Fruit fly (Drosophila melanogaster) whole organism, embryonic: Measurements from ENCODE around the gene Ptpmeg2.

Experiments used
- Abd-B ChIP-seq: fragments of 200-800 bp; sonication (Bioruptor generic); optimal IDR thresholded peaks from 2 replicates; lab custom pipeline; 2018; ENCODE audit warnings: missing biosample characterization, mild to moderate bottlenecking, missing genetic modification characterization, moderate library complexity
- Ada2b ChIP-seq: fragments of 200-800 bp; sonication (Bioruptor generic); IDR thresholded peaks from 2 replicates; pipeline ENCODE4 v1.3.6; 2022; ENCODE audit warnings: missing biosample characterization, missing genetic modification characterization
- Bteb2 ChIP-seq: fragments of 200-800 bp; sonication (Bioruptor generic); optimal IDR thresholded peaks from 2 replicates; lab custom pipeline; 2016; ENCODE audit warnings: missing biosample characterization, missing genetic modification characterization
- CG10321 ChIP-seq: fragments of 200-800 bp; sonication (Bioruptor generic); IDR thresholded peaks from 2 replicates; pipeline ENCODE4 v1.3.6; 2022; ENCODE audit warnings: missing biosample characterization, missing genetic modification characterization
- CG12659 ChIP-seq: fragments of 200-800 bp; sonication (Bioruptor generic); optimal IDR thresholded peaks from 3 replicates; lab custom pipeline; 2017; ENCODE audit warnings: mild to moderate bottlenecking, missing biosample characterization, missing genetic modification reagents, missing genetic modification characterization
- CG14050 ChIP-seq: fragments of 200-800 bp; sonication (Bioruptor generic); IDR thresholded peaks from 3 replicates; pipeline ENCODE4 v1.3.6; 2022; ENCODE audit warnings: missing biosample characterization, missing genetic modification characterization
- CG15269 ChIP-seq: fragments of 200-800 bp; sonication (Bioruptor generic); optimal IDR thresholded peaks from 2 replicates; lab custom pipeline; 2018; ENCODE audit warnings: missing biosample characterization, mild to moderate bottlenecking, missing genetic modification characterization, moderate library complexity
- CG15601 ChIP-seq: fragments of 200-800 bp; sonication (Bioruptor generic); optimal IDR thresholded peaks from 3 replicates; lab custom pipeline; 2019; ENCODE audit warnings: missing biosample characterization, mild to moderate bottlenecking, missing genetic modification characterization, moderate library complexity
- CG18476 ChIP-seq: fragments of 200-800 bp; sonication (Bioruptor generic); optimal IDR thresholded peaks from 2 replicates; lab custom pipeline; 2016; ENCODE audit warnings: missing biosample characterization, mild to moderate bottlenecking, missing genetic modification characterization
- CG2202 ChIP-seq: fragments of 200-800 bp; sonication (Bioruptor generic); optimal IDR thresholded peaks from 2 replicates; lab custom pipeline; 2018; ENCODE audit warnings: missing biosample characterization, mild to moderate bottlenecking, missing genetic modification characterization
- CG2889 ChIP-seq: fragments of 200-800 bp; sonication (Bioruptor generic); IDR thresholded peaks from 3 replicates; pipeline ENCODE4 v1.3.6; 2022; ENCODE audit warnings: missing biosample characterization, missing genetic modification characterization
- CG3065 ChIP-seq: fragments of 200-800 bp; sonication (Bioruptor generic); optimal IDR thresholded peaks from 2 replicates; lab custom pipeline; 2016; ENCODE audit warnings: missing biosample characterization, missing genetic modification characterization
- CG3281 ChIP-seq: fragments of 200-800 bp; sonication (Bioruptor generic); optimal IDR thresholded peaks from 3 replicates; lab custom pipeline; 2017; ENCODE audit warnings: missing biosample characterization, mild to moderate bottlenecking, missing genetic modification characterization
- CG33213 ChIP-seq: fragments of 200-800 bp; sonication (Bioruptor generic); optimal IDR thresholded peaks from 3 replicates; lab custom pipeline; 2016; ENCODE audit warnings: missing biosample characterization, missing genetic modification characterization
- CG34422 ChIP-seq: fragments of 200-800 bp; sonication (Bioruptor generic); IDR thresholded peaks from 3 replicates; pipeline ENCODE4 v1.3.6; 2022; ENCODE audit warnings: missing biosample characterization, missing genetic modification characterization
- CG3838 ChIP-seq: fragments of 200-800 bp; sonication (Bioruptor generic); optimal IDR thresholded peaks from 3 replicates; lab custom pipeline; 2016; ENCODE audit warnings: missing biosample characterization, missing genetic modification characterization
- CG6689 ChIP-seq: fragments of 200-800 bp; sonication (Bioruptor generic); IDR thresholded peaks from 2 replicates; pipeline ENCODE4 v1.3.6; 2022; ENCODE audit warnings: missing biosample characterization, missing genetic modification characterization
- CG7556 ChIP-seq: fragments of 200-800 bp; sonication (Bioruptor generic); optimal IDR thresholded peaks from 2 replicates; lab custom pipeline; 2017; ENCODE audit warnings: missing biosample characterization, mild to moderate bottlenecking, missing genetic modification characterization
- CG8359 ChIP-seq: fragments of 200-800 bp; sonication (Bioruptor generic); optimal IDR thresholded peaks from 2 replicates; lab custom pipeline; 2017; ENCODE audit warnings: missing biosample characterization, mild to moderate bottlenecking, missing genetic modification characterization, borderline replicate concordance
- D19A ChIP-seq: fragments of 200-800 bp; optimal IDR thresholded peaks from 3 replicates; lab custom pipeline; 2019; ENCODE audit warnings: missing biosample characterization, mild to moderate bottlenecking, missing genetic modification characterization, moderate library complexity
- D19B ChIP-seq: fragments of 200-800 bp; sonication (Bioruptor generic); optimal IDR thresholded peaks from 2 replicates; lab custom pipeline; 2017; ENCODE audit warnings: missing biosample characterization, mild to moderate bottlenecking, missing genetic modification characterization
- Dp ChIP-seq: fragments of 200-800 bp; sonication (Bioruptor generic); optimal IDR thresholded peaks from 2 replicates; lab custom pipeline; 2018; ENCODE audit warnings: missing biosample characterization, mild to moderate bottlenecking, missing genetic modification characterization, moderate library complexity
- E2f2 ChIP-seq: fragments of 200-800 bp; sonication (Bioruptor generic); IDR thresholded peaks from 2 replicates; pipeline ENCODE4 v1.3.6; 2022; ENCODE audit warnings: missing biosample characterization, missing genetic modification characterization
- Six4 ChIP-seq: fragments of 200-800 bp; sonication (Bioruptor generic); optimal IDR thresholded peaks from 2 replicates; lab custom pipeline; 2016; ENCODE audit warnings: missing biosample characterization, missing genetic modification characterization
- Spps ChIP-seq: fragments of 200-800 bp; sonication (Bioruptor generic); optimal IDR thresholded peaks from 2 replicates; lab custom pipeline; 2018; ENCODE audit warnings: missing biosample characterization, mild to moderate bottlenecking, missing genetic modification characterization
- Xbp1 ChIP-seq: fragments of 200-800 bp; sonication (Bioruptor generic); optimal IDR thresholded peaks from 3 replicates; lab custom pipeline; 2016; ENCODE audit warnings: missing biosample characterization, mild to moderate bottlenecking, missing genetic modification characterization
- amos ChIP-seq: fragments of 200-800 bp; sonication (Bioruptor generic); IDR thresholded peaks from 2 replicates; pipeline ENCODE4 v1.3.6; 2022; ENCODE audit warnings: missing biosample characterization, missing genetic modification characterization; ENCODE audit not compliant: partially characterized antibody
- bcd ChIP-seq: fragments of 200-800 bp; sonication (Bioruptor generic); optimal IDR thresholded peaks from 2 replicates; lab custom pipeline; 2017; ENCODE audit warnings: missing biosample characterization, mild to moderate bottlenecking, missing genetic modification characterization
- crc ChIP-seq: fragments of 200-800 bp; sonication (Bioruptor generic); optimal IDR thresholded peaks from 2 replicates; lab custom pipeline; 2016; ENCODE audit warnings: missing biosample characterization, missing genetic modification characterization
- dmrt11E ChIP-seq: fragments of 200-800 bp; sonication (Bioruptor generic); optimal IDR thresholded peaks from 3 replicates; lab custom pipeline; 2018; ENCODE audit warnings: missing biosample characterization, mild to moderate bottlenecking, missing genetic modification characterization, moderate library complexity
- emc ChIP-seq: fragments of 200-800 bp; sonication (Bioruptor generic); optimal IDR thresholded peaks from 2 replicates; lab custom pipeline; 2016; ENCODE audit warnings: missing biosample characterization, missing genetic modification characterization
- eve ChIP-seq, 2 experiments: fragments of >200 bp; optimal IDR thresholded peaks; 2 replicates each; lab custom pipeline; 2017; ENCODE audit warnings: missing biosample characterization in 2 of 2, missing genetic modification characterization in 2 of 2
- ewg ChIP-seq: fragments of 200-800 bp; sonication (Bioruptor generic); optimal IDR thresholded peaks from 3 replicates; lab custom pipeline; 2017; ENCODE audit warnings: mild to moderate bottlenecking, missing biosample characterization, missing genetic modification reagents, missing genetic modification characterization
- fru ChIP-seq: fragments of >200 bp; optimal IDR thresholded peaks from 2 replicates; lab custom pipeline; 2017
- gsb ChIP-seq: fragments of 200-800 bp; sonication (Bioruptor generic); IDR thresholded peaks from 2 replicates; pipeline ENCODE4 v1.3.6; 2022; ENCODE audit warnings: missing biosample characterization, missing genetic modification characterization
- gsb-n ChIP-seq: fragments of 200-800 bp; sonication (Bioruptor generic); optimal IDR thresholded peaks from 3 replicates; lab custom pipeline; 2018; ENCODE audit warnings: missing biosample characterization, mild to moderate bottlenecking, missing genetic modification characterization
- jing ChIP-seq: fragments of 200-800 bp; sonication (Bioruptor generic); optimal IDR thresholded peaks from 2 replicates; lab custom pipeline; 2018; ENCODE audit warnings: missing biosample characterization, mild to moderate bottlenecking, missing genetic modification characterization
- nerfin-2 ChIP-seq: fragments of 200-800 bp; sonication (Bioruptor generic); IDR thresholded peaks from 2 replicates; pipeline ENCODE4 v1.3.6; 2022; ENCODE audit warnings: missing biosample characterization, missing genetic modification characterization; ENCODE audit not compliant: partially characterized antibody
- oc ChIP-seq: fragments of 200-800 bp; sonication (Bioruptor generic); optimal IDR thresholded peaks from 2 replicates; lab custom pipeline; 2018; ENCODE audit warnings: missing biosample characterization, mild to moderate bottlenecking, missing genetic modification characterization, moderate library complexity
- prd ChIP-seq, 3 experiments: fragments of >200 bp in 2 of 3; fragments of 200-800 bp in 1 of 3; sonication (Bioruptor generic) in 1 of 3; optimal IDR thresholded peaks in 2 of 3; IDR thresholded peaks in 1 of 3; 2 replicates in 2 of 3; 3 replicates in 1 of 3; pipeline versions ENCODE4 v1.3.6 to Lab custom; 2017 to 2022; ENCODE audit warnings: missing biosample characterization in 1 of 3, missing genetic modification characterization in 1 of 3
- pros ChIP-seq: fragments of 200-800 bp; sonication (Bioruptor generic); optimal IDR thresholded peaks from 3 replicates; lab custom pipeline; 2019; ENCODE audit warnings: missing biosample characterization, mild to moderate bottlenecking, missing genetic modification characterization, moderate library complexity
- repo ChIP-seq: fragments of 200-800 bp; sonication (Bioruptor generic); optimal IDR thresholded peaks from 2 replicates; lab custom pipeline; 2016; ENCODE audit warnings: missing biosample characterization, missing genetic modification characterization
- rib ChIP-seq: fragments of 200-800 bp; sonication (Bioruptor generic); IDR thresholded peaks from 2 replicates; pipeline ENCODE4 v1.3.6; 2022; ENCODE audit warnings: missing biosample characterization, missing genetic modification characterization
- sim ChIP-seq: fragments of 200-800 bp; sonication (Bioruptor generic); IDR thresholded peaks from 2 replicates; pipeline ENCODE4 v1.3.6; 2022; ENCODE audit warnings: missing biosample characterization, missing genetic modification characterization
- sr ChIP-seq: fragments of 200-800 bp; sonication (Bioruptor generic); IDR thresholded peaks from 3 replicates; pipeline ENCODE4 v1.3.6; 2022; ENCODE audit warnings: missing biosample characterization, missing genetic modification characterization
- stwl ChIP-seq: fragments of 200-800 bp; sonication (Bioruptor generic); optimal IDR thresholded peaks from 3 replicates; lab custom pipeline; 2018; ENCODE audit warnings: missing biosample characterization, mild to moderate bottlenecking, missing genetic modification characterization, moderate library complexity
- tgo ChIP-seq: fragments of 200-800 bp; sonication (Bioruptor generic); IDR thresholded peaks from 3 replicates; pipeline ENCODE4 v1.3.6; 2022; ENCODE audit warnings: missing biosample characterization, missing genetic modification characterization
- wek ChIP-seq: fragments of 200-800 bp; sonication (Bioruptor generic); optimal IDR thresholded peaks from 3 replicates; lab custom pipeline; 2018; ENCODE audit warnings: missing biosample characterization, mild to moderate bottlenecking, missing genetic modification characterization, moderate library complexity
- zf30C ChIP-seq: fragments of 200-800 bp; sonication (Bioruptor generic); optimal IDR thresholded peaks from 3 replicates; lab custom pipeline; 2018; ENCODE audit warnings: missing biosample characterization, mild to moderate bottlenecking, missing genetic modification characterization

Gene Ptpmeg2

dm6 chrX:9578696-9579509 lies 80.0 kb downstream of the Ptpmeg2 start (continued):
- peak; percentile 99 for TF ChIP-seq Xbp1 (GFP tag; lab: Kevin White, UChicago)
- peak; percentile 92 for TF ChIP-seq D19B
- no peak for TF ChIP-seq nerfin-2 (GFP tag; lab: Robert Waterston, UW)
- peak; percentile 98 for TF ChIP-seq CG12659 (GFP tag; lab: Kevin White, UChicago)
- peak; percentile 98 for TF ChIP-seq Six4 (GFP tag; lab: Kevin White, UChicago)
- peak; percentile 95 for TF ChIP-seq sr (GFP tag; lab: Robert Waterston, UW)
- peak; percentile 99 for TF ChIP-seq CG2202
- TF ChIP-seq E2f2 (GFP tag; lab: Robert Waterston, UW), result peak; percentile 83
- peak; percentile 77 to 94 for TF ChIP-seq eve (GFP tag; optimal IDR thresholded peaks at IDR 0.05; lab: Kevin White, UChicago)
- TF ChIP-seq CG7556 (GFP tag; lab: Kevin White, UChicago), result peak; percentile 97
- TF ChIP-seq dmrt11E, result peak; percentile 99
- TF ChIP-seq CG33213, result peak; percentile 98
- peak; percentile 99 for TF ChIP-seq oc (tag; lab: Kevin White, UChicago)
- TF ChIP-seq CG3065 (GFP tag; lab: Kevin White, UChicago), result peak; percentile 97
- TF ChIP-seq CG6689 (GFP tag; lab: Robert Waterston, UW), result peak; percentile 98
- TF ChIP-seq prd (optimal IDR thresholded peaks at IDR 0.05; lab: Kevin White, UChicago), result no peak
- peak; percentile 99 for TF ChIP-seq prd (GFP tag; IDR thresholded peaks at IDR 0.05; lab: Robert Waterston, UW)
- TF ChIP-seq stwl (tag; lab: Kevin White, UChicago), result peak; percentile 55
- TF ChIP-seq rib (GFP tag; lab: Robert Waterston, UW), result peak; percentile 98
- peak; percentile 98 for TF ChIP-seq tgo (GFP tag; lab: Robert Waterston, UW)
- TF ChIP-seq D19A, result peak; percentile 95
- peak; percentile 84 for TF ChIP-seq CG10321
- TF ChIP-seq CG15269 (tag; lab: Kevin White, UChicago), result peak; percentile 97
- TF ChIP-seq Abd-B (GFP tag; lab: Kevin White, UChicago), result peak; percentile 98
- TF ChIP-seq ewg (GFP tag; lab: Kevin White, UChicago), result peak; percentile 98
- TF ChIP-seq fru (lab: Kevin White, UChicago), result no peak
- TF ChIP-seq CG15601 (tag; lab: Kevin White, UChicago), result peak; percentile 98
- TF ChIP-seq CG3281 (GFP tag; lab: Kevin White, UChicago), result peak; percentile 94
- peak; percentile 98 for TF ChIP-seq gsb-n
- TF ChIP-seq CG3838 (GFP tag; lab: Kevin White, UChicago), result peak; percentile 96
- TF ChIP-seq CG18476 (GFP tag; lab: Kevin White, UChicago), result peak; percentile 95
- peak; percentile 97 for TF ChIP-seq jing (GFP tag; lab: Kevin White, UChicago)
- TF ChIP-seq CG14050, result peak; percentile 96
- TF ChIP-seq wek, result peak; percentile 88
- TF ChIP-seq amos (GFP tag; lab: Robert Waterston, UW), result no peak
- TF ChIP-seq CG8359, result peak; percentile 91
- TF ChIP-seq Bteb2 (GFP tag; lab: Kevin White, UChicago), result peak; percentile 98
- peak; percentile 98 for TF ChIP-seq CG2889 (GFP tag; lab: Robert Waterston, UW)
- TF ChIP-seq zf30C (GFP tag; lab: Kevin White, UChicago), result no peak
- TF ChIP-seq Ada2b (GFP tag; lab: Robert Waterston, UW), result peak; percentile 97
- TF ChIP-seq repo (GFP tag; lab: Kevin White, UChicago), result peak; percentile 97
- TF ChIP-seq Spps (tag; lab: Kevin White, UChicago), result peak; percentile 96
- TF ChIP-seq crc (GFP tag; lab: Kevin White, UChicago), result peak; percentile 97
- TF ChIP-seq Dp, result no peak
- peak; percentile 96 for TF ChIP-seq emc (GFP tag; lab: Kevin White, UChicago)
- TF ChIP-seq bcd (GFP tag; lab: Kevin White, UChicago), result peak; percentile 98
- peak; percentile 89 for TF ChIP-seq pros (GFP tag; lab: Kevin White, UChicago)
- peak; percentile 98 for TF ChIP-seq sim (GFP tag; lab: Robert Waterston, UW)
- peak; percentile 99 for TF ChIP-seq CG34422 (GFP tag; lab: Robert Waterston, UW)
- TF ChIP-seq gsb (GFP tag; lab: Robert Waterston, UW), result peak; percentile 96
